Fruit fly (Drosophila melanogaster): ENCODE measurements around the gene CG9521.

CG9521 gene

dm6 chrX:14862494-14862893, 9.4 kb upstream of the CG9521 start:
- no peak for TF ChIP-seq hkb (optimal IDR thresholded peaks at IDR 0.05)
- TF ChIP-seq hkb (GFP tag; IDR thresholded peaks at IDR 0.05): no peak
- no peak for TF ChIP-seq cwo (GFP tag; optimal IDR thresholded peaks at IDR 0.05)
- TF ChIP-seq sens (GFP tag): peak; percentile 69
- peak; percentile 25 for TF ChIP-seq Med (GFP tag)
- no peak for TF ChIP-seq CG34376 (GFP tag; optimal IDR thresholded peaks at IDR 0.05)
- no peak for TF ChIP-seq Awh (GFP tag; IDR thresholded peaks at IDR 0.05)
- no peak for TF ChIP-seq CG6272 (GFP tag; IDR thresholded peaks at IDR 0.05)
- no peak for TF ChIP-seq Sry-δ (GFP tag; optimal IDR thresholded peaks at IDR 0.05)
- TF ChIP-seq sd (tag; optimal IDR thresholded peaks at IDR 0.05): peak; percentile 44
- TF ChIP-seq Hr78 (GFP tag; optimal IDR thresholded peaks at IDR 0.05): no peak
- TF ChIP-seq CG9797 (GFP tag; optimal IDR thresholded peaks at IDR 0.05): no peak
- TF ChIP-seq Pdp1 (GFP tag; optimal IDR thresholded peaks at IDR 0.05): peak in 1 of 2 experiments; percentile 59
- 0 out of 2 replicates have a peak, but pooled peaks have one; percentile 26 for TF ChIP-seq vvl (GFP tag; IDR thresholded peaks at IDR 0.05)

- TF ChIP-seq bab2 (GFP tag; optimal IDR thresholded peaks at IDR 0.05) (no peak), CG11696 (GFP tag; IDR thresholded peaks at IDR 0.05) (no peak), Lpt (GFP tag; optimal IDR thresholded peaks at IDR 0.05) (no peak), hb (GFP tag; IDR thresholded peaks at IDR 0.05; ENCODE audit: partially characterized antibody) (no peak), her (GFP tag; optimal IDR thresholded peaks at IDR 0.05) (no peak), sima (GFP tag; optimal IDR thresholded peaks at IDR 0.05) (no peak), Dfd (GFP tag; optimal IDR thresholded peaks at IDR 0.05) (no peak)
These were observed 5.9 kb upstream of the CG9521 start, which contains the start of gene CG46399 for dm6 chrX:14858951-14859350. CG46399 (plus strand) TSS chrX:14859251.

- TF ChIP-seq CG2202 (tag; optimal IDR thresholded peaks at IDR 0.05) (no peak), Drgx (GFP tag; IDR thresholded peaks at IDR 0.05) (peak; percentile 62), CG14441 (GFP tag; IDR thresholded peaks at IDR 0.05) (no peak), CG17361 (GFP tag; IDR thresholded peaks at IDR 0.05) (no peak), Nf-YC (tag; optimal IDR thresholded peaks at IDR 0.05) (no peak), so (GFP tag; IDR thresholded peaks at IDR 0.05) (no peak), CG5180 (GFP tag; optimal IDR thresholded peaks at IDR 0.05) (no peak)
These were observed 4.8 kb upstream of the CG9521 start for dm6 chrX:14857883-14858282.

- TF ChIP-seq CG2889 (GFP tag; IDR thresholded peaks at IDR 0.05) (no peak), Scr (GFP tag; IDR thresholded peaks at IDR 0.05; ENCODE audit: partially characterized antibody) (no peak), emc (GFP tag; optimal IDR thresholded peaks at IDR 0.05) (no peak), peb (GFP tag; IDR thresholded peaks at IDR 0.05) (no peak), CG10321 (GFP tag; IDR thresholded peaks at IDR 0.05) (no peak), lilli (GFP tag; optimal IDR thresholded peaks at IDR 0.05) (no peak), Adf1 (GFP tag; IDR thresholded peaks at IDR 0.05) (no peak), run (tag; optimal IDR thresholded peaks at IDR 0.05) (no peak), B-H2 (GFP tag; optimal IDR thresholded peaks at IDR 0.05) (no peak)
These were observed 3.2 kb upstream of the CG9521 start, which contains the start of gene CG9519 for dm6 chrX:14856261-14856660. CG9519 (minus strand) TSS chrX:14856361.

Data from whole organism, embryonic.